Worm (Caenorhabditis elegans) whole organism, L4 larva: ENCODE results near the gene pals-29.

Experiments
- ZK546.5 ChIP-seq, 2 experiments: sonication (generic microtip); optimal IDR thresholded peaks; 2 replicates each; lab custom pipeline; 2017; ENCODE audit warnings: missing biosample characterization in 2 of 2, missing genetic modification characterization in 2 of 2
- egl-27 ChIP-seq: sonication (generic microtip); optimal IDR thresholded peaks from 3 replicates; lab custom pipeline; 2017; ENCODE audit warnings: missing biosample characterization, missing genetic modification reagents, missing genetic modification characterization
- lin-39 ChIP-seq: fragments of 150-350 bp; optimal IDR thresholded peaks from 2 replicates; lab custom pipeline; 2014; ENCODE audit warnings: missing biosample characterization, missing genetic modification reagents, missing genetic modification characterization
- zfp-2 ChIP-seq: sonication (generic microtip); optimal IDR thresholded peaks from 2 replicates; lab custom pipeline; 2016; ENCODE audit warnings: mild to moderate bottlenecking, missing genetic modification characterization, missing compliant biosample characterization

- no peak for TF ChIP-seq egl-27 (tag; lab: Kevin White, UChicago)
- no peak for TF ChIP-seq lin-39 (tag; lab: Kevin White, UChicago)
- TF ChIP-seq zfp-2: no peak
- no peak for TF ChIP-seq ZK546.5 (tag; optimal IDR thresholded peaks at IDR 0.05; lab: Kevin White, UChicago)
Observed at ce11 chrIV:14534967-14535366, 7.5 kb downstream of the pals-29 start, which contains the start of gene T27E7.4.
